Worm (Caenorhabditis elegans): Measurements from ENCODE around the gene twk-17.
A peak's percentile ranks its signal among the peaks of the same experiment; 100 is the strongest.

twk-17 gene

DNA sequence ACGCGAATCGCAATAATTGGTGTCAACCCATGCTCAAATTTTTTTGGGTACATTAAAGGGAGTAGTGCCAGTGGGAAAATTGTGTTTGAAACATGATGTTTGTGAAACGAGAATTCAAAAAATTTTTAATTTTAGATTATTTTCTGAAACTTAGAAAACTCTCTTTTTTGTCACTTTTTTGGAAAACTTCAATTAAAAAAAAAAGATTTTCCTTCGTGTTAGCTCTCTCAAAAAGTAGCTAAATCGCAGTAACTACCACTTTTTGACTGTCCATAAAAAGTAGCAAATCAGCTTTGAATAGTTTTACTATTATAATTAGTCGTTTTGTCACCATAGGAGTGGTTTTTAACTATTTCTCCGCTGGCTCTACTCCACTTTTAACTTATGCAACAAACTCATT is 32.5 kb upstream of the twk-17 start:
- TF ChIP-seq nhr-84 (tag; optimal IDR thresholded peaks at IDR 0.05) (no peak), swsn-7 (tag; optimal IDR thresholded peaks at IDR 0.05) (no peak), aly-2 (tag; optimal IDR thresholded peaks at IDR 0.05) (no peak), sptf-1 (tag; optimal IDR thresholded peaks at IDR 0.05) (no peak), isw-1 (GFP tag; IDR thresholded peaks at IDR 0.05) (no peak), sup-37 (GFP tag; optimal IDR thresholded peaks at IDR 0.05) (no peak), fkh-8 (tag; optimal IDR thresholded peaks at IDR 0.05) (no peak), jun-1 (tag; optimal IDR thresholded peaks at IDR 0.05) (no peak), ztf-4 (tag; optimal IDR thresholded peaks at IDR 0.05) (no peak), unc-98 (GFP tag; IDR thresholded peaks at IDR 0.05) (no peak), sox-4 (tag; optimal IDR thresholded peaks at IDR 0.05) (no peak), rnt-1 (tag; optimal IDR thresholded peaks at IDR 0.05) (no peak), egl-27 (tag; optimal IDR thresholded peaks at IDR 0.05) (no peak), fkh-10 (GFP tag; optimal IDR thresholded peaks at IDR 0.05) (no peak), lin-39 (tag; optimal IDR thresholded peaks at IDR 0.05) (no peak), unc-130 (tag; optimal IDR thresholded peaks at IDR 0.05) (no peak)

- TF ChIP-seq pqm-1 (tag; optimal IDR thresholded peaks at IDR 0.05) (no peak), sox-4 (tag; optimal IDR thresholded peaks at IDR 0.05) (no peak), nhr-90 (tag; optimal IDR thresholded peaks at IDR 0.05; ENCODE audit: poor library complexity) (no peak), blmp-1 (tag; optimal IDR thresholded peaks at IDR 0.05) (peak; percentile 78), dpl-1 (GFP tag; optimal IDR thresholded peaks at IDR 0.05) (no peak), skn-1 (tag; optimal IDR thresholded peaks at IDR 0.05) (no peak), sup-37 (GFP tag; optimal IDR thresholded peaks at IDR 0.05) (no peak), nhr-85 (tag) (no peak), Y116A8C.19 (tag; optimal IDR thresholded peaks at IDR 0.05; ENCODE audit: borderline replicate concordance) (no peak), snu-23 (GFP tag; optimal IDR thresholded peaks at IDR 0.05) (no peak), ets-5 (GFP tag; IDR thresholded peaks at IDR 0.05) (no peak), jun-1 (tag; optimal IDR thresholded peaks at IDR 0.05) (no peak), nhr-71 (tag; optimal IDR thresholded peaks at IDR 0.05) (no peak), elt-3 (tag; optimal IDR thresholded peaks at IDR 0.05) (peak in 1 of 6 experiments; percentile 11)
These were observed 30.9 kb upstream of the twk-17 start for ce11 chrX:7638790-7639189.

ce11 chrX:7636037-7636436 is 28.2 kb upstream of the twk-17 start:
- TF ChIP-seq mab-9 (GFP tag; IDR thresholded peaks at IDR 0.05) (no peak), nhr-19 (GFP tag; conservative IDR thresholded peaks at IDR 0.05) (no peak), jun-1 (tag; optimal IDR thresholded peaks at IDR 0.05) (no peak), unc-62 (GFP tag; optimal IDR thresholded peaks at IDR 0.05) (no peak), tbx-2 (tag; optimal IDR thresholded peaks at IDR 0.05) (no peak), nhr-84 (tag; optimal IDR thresholded peaks at IDR 0.05) (no peak), snpc-4 (tag; optimal IDR thresholded peaks at IDR 0.05) (no peak), unc-130 (tag; optimal IDR thresholded peaks at IDR 0.05) (no peak), elt-3 (tag; optimal IDR thresholded peaks at IDR 0.05) (no peak), aly-2 (tag; optimal IDR thresholded peaks at IDR 0.05) (no peak), ceh-90 (tag; optimal IDR thresholded peaks at IDR 0.05) (no peak), fkh-8 (tag; optimal IDR thresholded peaks at IDR 0.05) (no peak), rnt-1 (tag; optimal IDR thresholded peaks at IDR 0.05) (no peak), lin-39 (tag; optimal IDR thresholded peaks at IDR 0.05) (no peak), nhr-20 (tag; optimal IDR thresholded peaks at IDR 0.05) (no peak), alr-1 (tag; optimal IDR thresholded peaks at IDR 0.05; ENCODE audit: borderline replicate concordance) (no peak), ztf-4 (tag; optimal IDR thresholded peaks at IDR 0.05) (no peak), ets-5 (GFP tag; IDR thresholded peaks at IDR 0.05) (no peak), sptf-1 (tag; optimal IDR thresholded peaks at IDR 0.05) (no peak), unc-98 (GFP tag; IDR thresholded peaks at IDR 0.05) (no peak)

DNA sequence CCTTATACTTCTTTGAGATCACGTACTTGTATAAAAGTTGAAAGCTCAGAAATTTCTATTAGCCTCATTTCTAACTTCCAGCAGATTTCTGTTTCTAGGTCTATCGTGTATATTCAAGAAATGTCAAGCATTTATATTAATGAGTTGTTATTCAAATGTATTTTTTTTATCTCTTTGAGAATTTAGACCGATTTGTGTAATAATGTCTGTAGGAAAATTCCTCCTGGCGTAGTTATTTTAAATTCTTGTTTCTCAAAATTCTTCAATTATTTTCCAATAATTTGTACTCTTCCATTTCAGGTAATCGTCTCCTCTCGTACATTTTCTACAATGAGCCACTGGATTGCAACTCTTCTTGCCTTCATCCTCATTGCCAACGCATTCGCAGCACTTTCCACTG is 19.5 kb upstream of the twk-17 start, which contains the start of gene nlp-61:
Gene nlp-61, plus strand, starts transcription at position 301 of the 400 bp plus-strand sequence.
- TF ChIP-seq jun-1 (tag; optimal IDR thresholded peaks at IDR 0.05) (no peak), egl-27 (tag; optimal IDR thresholded peaks at IDR 0.05) (no peak), ama-1 (optimal IDR thresholded peaks at IDR 0.05) (no peak), lin-15B (tag; optimal IDR thresholded peaks at IDR 0.05) (no peak), nhr-84 (tag; optimal IDR thresholded peaks at IDR 0.05) (no peak), mep-1 (tag; optimal IDR thresholded peaks at IDR 0.05) (no peak), nhr-28 (tag; optimal IDR thresholded peaks at IDR 0.05) (no peak), unc-30 (tag; optimal IDR thresholded peaks at IDR 0.05) (no peak), ceh-90 (tag; optimal IDR thresholded peaks at IDR 0.05) (no peak), isw-1 (GFP tag; IDR thresholded peaks at IDR 0.05) (no peak), irx-1 (tag; optimal IDR thresholded peaks at IDR 0.05) (no peak), fkh-4 (tag; optimal IDR thresholded peaks at IDR 0.05; ENCODE audit: borderline replicate concordance) (no peak), nhr-20 (tag; optimal IDR thresholded peaks at IDR 0.05) (no peak), sox-4 (tag; optimal IDR thresholded peaks at IDR 0.05) (no peak), aly-2 (tag; optimal IDR thresholded peaks at IDR 0.05) (no peak), zag-1 (tag; optimal IDR thresholded peaks at IDR 0.05) (no peak), hlh-4 (tag; optimal IDR thresholded peaks at IDR 0.05) (no peak), hpl-2 (GFP tag; optimal IDR thresholded peaks at IDR 0.05) (no peak), lsy-2 (tag; optimal IDR thresholded peaks at IDR 0.05) (no peak)
